Worm (Caenorhabditis elegans) whole organism, L1 larva: ENCODE results near the gene F44E2.3.
A peak's percentile ranks its signal among the peaks of the same experiment; 100 is the strongest.

Experiments
- C34B4.2 ChIP-seq: sonication (generic microtip); optimal IDR thresholded peaks from 2 replicates; lab custom pipeline; 2017; ENCODE audit warnings: mild to moderate bottlenecking, missing genetic modification characterization, missing compliant biosample characterization
- Y116A8C.19 ChIP-seq: sonication (generic microtip); optimal IDR thresholded peaks from 2 replicates; lab custom pipeline; 2016; ENCODE audit warnings: missing compliant biosample characterization, missing genetic modification characterization, borderline replicate concordance
- blmp-1 ChIP-seq: fragments of 150-350 bp; optimal IDR thresholded peaks from 2 replicates; lab custom pipeline; 2014; ENCODE audit warnings: missing biosample characterization, missing genetic modification characterization
- ceh-82 ChIP-seq, 3 experiments: fragments of 150-350 bp in 1 of 3; sonication (generic microtip) in 2 of 3; optimal IDR thresholded peaks; 2 replicates each; lab custom pipeline; 2014 to 2017; ENCODE audit warnings: missing biosample characterization in 3 of 3, missing genetic modification characterization in 3 of 3
- ceh-88 ChIP-seq: fragments of 200-800 bp; sonication (Bioruptor generic); IDR thresholded peaks from 2 replicates; pipeline ENCODE4 v1.3.6; 2022; ENCODE audit warnings: missing genetic modification characterization, missing compliant biosample characterization
- ceh-90 ChIP-seq: sonication (generic microtip); optimal IDR thresholded peaks from 2 replicates; lab custom pipeline; 2016; ENCODE audit warnings: missing genetic modification characterization, missing compliant biosample characterization
- dpl-1 ChIP-seq, 3 experiments: fragments of 150-350 bp in 2 of 3; sonication (generic microtip) in 1 of 3; optimal IDR thresholded peaks; 2 replicates each; lab custom pipeline; 2014 to 2017; ENCODE audit warnings: missing biosample characterization in 3 of 3, missing genetic modification characterization in 3 of 3, missing genetic modification reagents in 3 of 3
- efl-1 ChIP-seq, 4 experiments: fragments of 150-350 bp; optimal IDR thresholded peaks in 3 of 4; peaks in 1 of 4; 1 replicate in 1 of 4; 2 replicates in 3 of 4; lab custom pipeline; 2014; ENCODE audit warnings: missing biosample characterization in 2 of 4, missing genetic modification characterization in 2 of 4, missing genetic modification reagents in 2 of 4
- efl-3 ChIP-seq: fragments of 200-800 bp; sonication (Bioruptor generic); optimal IDR thresholded peaks from 2 replicates; lab custom pipeline; 2018; ENCODE audit warnings: mild to moderate bottlenecking, missing genetic modification characterization, missing compliant biosample characterization
- egl-27 ChIP-seq, 2 experiments: fragments of 150-350 bp in 1 of 2; sonication (generic microtip); optimal IDR thresholded peaks; 3 replicates each; lab custom pipeline; 2017 to 2018; ENCODE audit warnings: missing biosample characterization in 2 of 2, missing genetic modification characterization in 2 of 2, missing genetic modification reagents in 2 of 2
- ets-5 ChIP-seq: fragments of 200-800 bp; sonication (Bioruptor generic); IDR thresholded peaks from 2 replicates; pipeline ENCODE4 v1.3.6; 2022; ENCODE audit warnings: missing genetic modification characterization, missing compliant biosample characterization
- fkh-10 ChIP-seq: sonication (generic microtip); optimal IDR thresholded peaks from 2 replicates; lab custom pipeline; 2017; ENCODE audit warnings: missing biosample characterization, missing genetic modification reagents, missing genetic modification characterization
- fos-1 ChIP-seq: fragments of 150-350 bp; optimal IDR thresholded peaks from 2 replicates; lab custom pipeline; 2014; ENCODE audit warnings: missing biosample characterization, missing genetic modification characterization
- irx-1 ChIP-seq: sonication (generic microtip); optimal IDR thresholded peaks from 2 replicates; lab custom pipeline; 2016; ENCODE audit warnings: missing genetic modification characterization, missing compliant biosample characterization
- isw-1 ChIP-seq: fragments of 200-800 bp; sonication (Bioruptor generic); IDR thresholded peaks from 2 replicates; pipeline ENCODE4 v1.3.6; 2022; ENCODE audit warnings: missing genetic modification characterization, missing compliant biosample characterization
- jun-1 ChIP-seq: fragments of 150-350 bp; optimal IDR thresholded peaks from 2 replicates; lab custom pipeline; 2014; ENCODE audit warnings: missing biosample characterization, missing genetic modification reagents, missing genetic modification characterization
- lin-13 ChIP-seq: fragments of 150-350 bp; optimal IDR thresholded peaks from 2 replicates; lab custom pipeline; 2014; ENCODE audit warnings: missing biosample characterization, missing genetic modification reagents, missing genetic modification characterization
- lin-14 ChIP-seq: fragments of 200-800 bp; sonication (Bioruptor generic); optimal IDR thresholded peaks from 2 replicates; lab custom pipeline; 2018; ENCODE audit warnings: mild to moderate bottlenecking, missing genetic modification characterization, moderate library complexity, missing compliant biosample characterization
- lin-15B ChIP-seq: fragments of 150-350 bp; sonication (generic microtip); optimal IDR thresholded peaks from 3 replicates; lab custom pipeline; 2014; ENCODE audit warnings: missing biosample characterization, missing genetic modification characterization
- lin-35 ChIP-seq, 2 experiments: fragments of 150-350 bp; optimal IDR thresholded peaks; 2 replicates each; lab custom pipeline; 2014; ENCODE audit warnings: missing biosample characterization in 2 of 2, missing genetic modification characterization in 2 of 2, missing genetic modification reagents in 2 of 2
- lin-39 ChIP-seq: fragments of 150-350 bp; optimal IDR thresholded peaks from 2 replicates; lab custom pipeline; 2014; ENCODE audit warnings: missing biosample characterization, missing genetic modification reagents, missing genetic modification characterization
- lsy-2 ChIP-seq, 2 experiments: fragments of 150-350 bp; optimal IDR thresholded peaks; 2 replicates each; lab custom pipeline; 2014; ENCODE audit warnings: missing biosample characterization in 2 of 2, missing genetic modification characterization in 2 of 2
- mab-9 ChIP-seq: fragments of 200-800 bp; sonication (Bioruptor generic); IDR thresholded peaks from 2 replicates; pipeline ENCODE4 v1.3.6; 2022; ENCODE audit warnings: missing genetic modification reagents, missing genetic modification characterization, missing compliant biosample characterization
- mdl-1 ChIP-seq, 2 experiments: fragments of 150-350 bp; optimal IDR thresholded peaks; 2 replicates each; lab custom pipeline; 2014 to 2017; ENCODE audit warnings: missing biosample characterization in 2 of 2, missing genetic modification characterization in 2 of 2, inconsistent platforms in 1 of 2
- mef-2 ChIP-seq: fragments of 150-350 bp; optimal IDR thresholded peaks from 2 replicates; lab custom pipeline; 2014; ENCODE audit warnings: missing biosample characterization, missing genetic modification characterization
- mep-1 ChIP-seq: fragments of 150-350 bp; optimal IDR thresholded peaks from 2 replicates; lab custom pipeline; 2014; ENCODE audit warnings: missing biosample characterization, missing genetic modification characterization
- nhr-11 ChIP-seq: fragments of 150-350 bp; optimal IDR thresholded peaks from 2 replicates; lab custom pipeline; 2014; ENCODE audit warnings: missing biosample characterization, missing genetic modification characterization
- nhr-12 ChIP-seq: sonication (generic microtip); optimal IDR thresholded peaks from 2 replicates; lab custom pipeline; 2017; ENCODE audit warnings: missing biosample characterization, missing genetic modification characterization
- nhr-19 ChIP-seq: fragments of 200-800 bp; sonication (Bioruptor generic); conservative IDR thresholded peaks from 2 replicates; pipeline ENCODE4 v1.3.6; 2022; ENCODE audit warnings: missing genetic modification characterization, missing compliant biosample characterization
- nhr-28 ChIP-seq: fragments of 150-350 bp; optimal IDR thresholded peaks from 2 replicates; lab custom pipeline; 2014; ENCODE audit warnings: missing biosample characterization, missing genetic modification characterization
- nhr-47 ChIP-seq: sonication (generic microtip); optimal IDR thresholded peaks from 2 replicates; lab custom pipeline; 2016; ENCODE audit warnings: mild to moderate bottlenecking, missing genetic modification characterization, moderate library complexity, missing compliant biosample characterization
- nhr-71 ChIP-seq: sonication (generic microtip); optimal IDR thresholded peaks from 2 replicates; lab custom pipeline; 2016; ENCODE audit warnings: mild to moderate bottlenecking, missing genetic modification characterization, moderate library complexity, missing compliant biosample characterization
- nhr-85 ChIP-seq: sonication (generic microtip); peaks from one replicate; lab custom pipeline; 2016; ENCODE audit warnings: missing genetic modification characterization, inconsistent platforms, missing compliant biosample characterization
- pag-3 ChIP-seq: sonication (generic microtip); optimal IDR thresholded peaks from 2 replicates; lab custom pipeline; 2017; ENCODE audit warnings: missing genetic modification characterization, mild to moderate bottlenecking, missing compliant biosample characterization, antibody characterized with exemption, borderline replicate concordance; ENCODE audit not compliant: insufficient read depth
- pqm-1 ChIP-seq: sonication (generic microtip); optimal IDR thresholded peaks from 3 replicates; lab custom pipeline; 2017; ENCODE audit warnings: missing biosample characterization, missing genetic modification characterization
- skn-1 ChIP-seq: fragments of 150-350 bp; optimal IDR thresholded peaks from 2 replicates; lab custom pipeline; 2014; ENCODE audit warnings: missing biosample characterization, missing genetic modification characterization
- sptf-1 ChIP-seq: fragments of 150-350 bp; optimal IDR thresholded peaks from 2 replicates; lab custom pipeline; 2014; ENCODE audit warnings: missing biosample characterization, missing genetic modification characterization
- sup-37 ChIP-seq: fragments of 200-800 bp; sonication (Bioruptor generic); optimal IDR thresholded peaks from 2 replicates; lab custom pipeline; 2018; ENCODE audit warnings: mild to moderate bottlenecking, missing genetic modification characterization, missing compliant biosample characterization
- tbx-2 ChIP-seq: sonication (generic microtip); optimal IDR thresholded peaks from 2 replicates; lab custom pipeline; 2016; ENCODE audit warnings: missing genetic modification characterization, missing compliant biosample characterization
- tlp-1 ChIP-seq: fragments of 150-350 bp; optimal IDR thresholded peaks from 2 replicates; lab custom pipeline; 2014; ENCODE audit warnings: missing biosample characterization, missing genetic modification characterization
- unc-130 ChIP-seq: fragments of 150-350 bp; optimal IDR thresholded peaks from 2 replicates; lab custom pipeline; 2017; ENCODE audit warnings: missing biosample characterization, missing genetic modification characterization, inconsistent platforms
- unc-62 ChIP-seq: fragments of 150-350 bp; optimal IDR thresholded peaks from 2 replicates; lab custom pipeline; 2014; ENCODE audit warnings: missing biosample characterization, missing genetic modification reagents, missing genetic modification characterization
- unc-98 ChIP-seq: fragments of 200-800 bp; sonication (Bioruptor generic); IDR thresholded peaks from 2 replicates; pipeline ENCODE4 v1.3.6; 2022; ENCODE audit warnings: missing genetic modification characterization, missing compliant biosample characterization
- vab-15 ChIP-seq: sonication (generic microtip); optimal IDR thresholded peaks from 2 replicates; lab custom pipeline; 2017; ENCODE audit warnings: missing genotype, mild to moderate bottlenecking, missing genetic modification characterization, missing compliant biosample characterization
- ztf-11 ChIP-seq, 2 experiments: sonication (generic microtip); optimal IDR thresholded peaks; 2 replicates each; lab custom pipeline; 2016 to 2017; ENCODE audit warnings: missing genetic modification characterization in 2 of 2, missing biosample characterization in 1 of 2, missing compliant biosample characterization in 1 of 2

The F44E2.3 gene

ce11 chrIII:8850482-8851047 lies 21.5 kb upstream of the F44E2.3 start, which contains the start of gene F44E2.9 (continued):
- peak; percentile 89 to 95 (median 93) for TF ChIP-seq dpl-1 (GFP tag; optimal IDR thresholded peaks at IDR 0.05; lab: Kevin White, UChicago)
- peak; percentile 96 for TF ChIP-seq lin-35 (GFP tag; optimal IDR thresholded peaks at IDR 0.05; lab: Kevin White, UChicago)
- TF ChIP-seq mef-2 (tag; lab: Kevin White, UChicago) = no peak
- TF ChIP-seq blmp-1 (tag; lab: Kevin White, UChicago) = peak; percentile 16
- peak; percentile 55 for TF ChIP-seq nhr-19 (GFP tag; lab: Robert Waterston, UW)
- TF ChIP-seq nhr-12 (tag; lab: Kevin White, UChicago) = no peak
- no peak for TF ChIP-seq sptf-1 (tag; lab: Kevin White, UChicago)
- TF ChIP-seq fkh-10 (GFP tag; lab: Kevin White, UChicago) = peak; percentile 7
- no peak for TF ChIP-seq lin-39 (tag; lab: Kevin White, UChicago)
- TF ChIP-seq C34B4.2 = no peak
- TF ChIP-seq jun-1 (tag; lab: Kevin White, UChicago) = no peak
- TF ChIP-seq lsy-2 (tag; optimal IDR thresholded peaks at IDR 0.05; lab: Kevin White, UChicago) = peak; percentile 76 to 86
- peak; percentile 77 for TF ChIP-seq tbx-2 (tag; lab: Kevin White, UChicago)
- TF ChIP-seq isw-1 (GFP tag; lab: Robert Waterston, UW) = peak; percentile 67
- peak; percentile 80 for TF ChIP-seq nhr-71 (tag; lab: Kevin White, UChicago)
- peak in 1 of 2 experiments; percentile 20 for TF ChIP-seq mdl-1 (tag; optimal IDR thresholded peaks at IDR 0.05; lab: Kevin White, UChicago)
- TF ChIP-seq nhr-11 = no peak
- TF ChIP-seq unc-62 (GFP tag; lab: Kevin White, UChicago) = no peak
- no peak for TF ChIP-seq tlp-1 (tag; lab: Kevin White, UChicago)
- TF ChIP-seq efl-1 (optimal IDR thresholded peaks at IDR 0.05; lab: Kevin White, UChicago) = peak; percentile 94 to 95
- TF ChIP-seq efl-1 (GFP tag; optimal IDR thresholded peaks at IDR 0.05 in 1 of 2; lab: Kevin White, UChicago) = peak; percentile 94 to 99
- no peak for TF ChIP-seq mab-9
- TF ChIP-seq ceh-82 (tag; optimal IDR thresholded peaks at IDR 0.05; lab: Kevin White, UChicago) = peak; percentile 13 to 75 (median 43)
- TF ChIP-seq egl-27 (tag; optimal IDR thresholded peaks at IDR 0.05; lab: Kevin White, UChicago) = no peak
- TF ChIP-seq ztf-11 (tag; optimal IDR thresholded peaks at IDR 0.05; lab: Kevin White, UChicago) = peak in 1 of 2 experiments; percentile 78
- TF ChIP-seq lin-15B (tag; lab: Kevin White, UChicago) = peak; percentile 33
- peak; percentile 81 for TF ChIP-seq skn-1 (tag; lab: Kevin White, UChicago)
- TF ChIP-seq Y116A8C.19 (tag; lab: Kevin White, UChicago) = peak; percentile 2
- TF ChIP-seq efl-3 = no peak
- no peak for TF ChIP-seq vab-15
- no peak for TF ChIP-seq pqm-1
- TF ChIP-seq sup-37 (GFP tag; lab: Kevin White, UChicago) = no peak
- TF ChIP-seq mep-1 = peak; percentile 65
- TF ChIP-seq nhr-28 (tag; lab: Kevin White, UChicago) = no peak
- TF ChIP-seq irx-1 = peak; percentile 62
- TF ChIP-seq ceh-90 (tag; lab: Kevin White, UChicago) = peak; percentile 88
- TF ChIP-seq lin-14 (GFP tag; lab: Kevin White, UChicago) = peak; percentile 91
- peak; percentile 81 for TF ChIP-seq nhr-85 (tag; lab: Kevin White, UChicago)
- TF ChIP-seq ceh-88 (GFP tag; lab: Robert Waterston, UW) = no peak
- TF ChIP-seq pag-3 (tag; lab: Kevin White, UChicago) = no peak
- TF ChIP-seq unc-130 (tag; lab: Kevin White, UChicago) = peak; percentile 51
- TF ChIP-seq nhr-47 (tag; lab: Kevin White, UChicago) = no peak
- TF ChIP-seq ets-5 = no peak
- no peak for TF ChIP-seq fos-1 (tag; lab: Kevin White, UChicago)
- peak; percentile 26 for TF ChIP-seq lin-13 (GFP tag; lab: Kevin White, UChicago)
- TF ChIP-seq unc-98 (GFP tag; lab: Robert Waterston, UW) = peak; percentile 74
- TF ChIP-seq, all 84 proteins: peak for 43
